Worm (Caenorhabditis elegans): ENCODE measurements around the gene hrpf-2.

hrpf-2 gene

ce11 chrIV:6323654-6324224 is 52.6 kb downstream of the hrpf-2 start, which contains the start of gene sqd-1 (continued):
- TF ChIP-seq unc-62 (GFP tag; optimal IDR thresholded peaks at IDR 0.05) (no peak), B0019.2 (GFP tag; conservative IDR thresholded peaks at IDR 0.05) (peak; percentile 57; the same call in 1 of the 2 replicates), B0336.3 (GFP tag; IDR thresholded peaks at IDR 0.05) (peak; percentile 93), F10E7.11 (tag; optimal IDR thresholded peaks at IDR 0.05) (no peak), hmg-20 (GFP tag; IDR thresholded peaks at IDR 0.05) (peak; percentile 88; the same call in 1 of the 2 replicates), K11D2.4 (GFP tag; IDR thresholded peaks at IDR 0.05) (peak; percentile 93), T26A5.8 (tag; optimal IDR thresholded peaks at IDR 0.05) (peak; percentile 9), madf-10 (tag; optimal IDR thresholded peaks at IDR 0.05) (peak; percentile 84), snpc-1.3 (tag; optimal IDR thresholded peaks at IDR 0.05; ENCODE audit: insufficient read depth) (peak; percentile 64), aptf-3 (GFP tag; IDR thresholded peaks at IDR 0.05) (0 out of 2 replicates have a peak, but pooled peaks have one; percentile 36), lin-26 (GFP tag; IDR thresholded peaks at IDR 0.05) (peak; percentile 71; the same call in 1 of the 2 replicates), hmg-1.2 (GFP tag; IDR thresholded peaks at IDR 0.05) (peak; percentile 82), Y79H2A.3 (GFP tag; conservative IDR thresholded peaks at IDR 0.05) (peak; percentile 87), efl-1 (GFP tag; optimal IDR thresholded peaks at IDR 0.05) (peak; percentile 43), dox-1 (GFP tag; IDR thresholded peaks at IDR 0.05) (peak; percentile 96), madf-8 (GFP tag; conservative IDR thresholded peaks at IDR 0.05) (peak; percentile 59), attf-6 (GFP tag; IDR thresholded peaks at IDR 0.05) (peak; percentile 79; the same call in 1 of the 2 replicates), pha-4 (tag; optimal IDR thresholded peaks at IDR 0.05) (peak; percentile 47), madf-6 (GFP tag; IDR thresholded peaks at IDR 0.05) (peak; percentile 86), lag-1 (GFP tag; IDR thresholded peaks at IDR 0.05) (no peak), nhr-90 (tag; optimal IDR thresholded peaks at IDR 0.05) (peak; percentile 16), F49E8.2 (tag; optimal IDR thresholded peaks at IDR 0.05; ENCODE audit: insufficient read depth) (peak; percentile 78), sea-2 (GFP tag; IDR thresholded peaks at IDR 0.05) (peak; percentile 81; the same call in 1 of the 2 replicates), egrh-3 (GFP tag; IDR thresholded peaks at IDR 0.05) (peak; percentile 57; the same call in 1 of the 2 replicates), nhr-120 (GFP tag; IDR thresholded peaks at IDR 0.05) (no peak), chd-7 (tag; optimal IDR thresholded peaks at IDR 0.05) (peak; percentile 90), Y95B8A.8 (GFP tag; IDR thresholded peaks at IDR 0.05) (peak; percentile 92), lir-1 (GFP tag; conservative IDR thresholded peaks at IDR 0.05) (peak; percentile 91), snpc-3.4 (tag; optimal IDR thresholded peaks at IDR 0.05) (peak; percentile 83), gei-17 (GFP tag; optimal IDR thresholded peaks at IDR 0.05) (peak; percentile 75), ztf-22 (GFP tag; optimal IDR thresholded peaks at IDR 0.05) (peak; percentile 55), F52B5.7 (tag; optimal IDR thresholded peaks at IDR 0.05) (peak; percentile 88)
